Fruit fly (Drosophila melanogaster): ENCODE measurements around the gene sun.

DNA sequence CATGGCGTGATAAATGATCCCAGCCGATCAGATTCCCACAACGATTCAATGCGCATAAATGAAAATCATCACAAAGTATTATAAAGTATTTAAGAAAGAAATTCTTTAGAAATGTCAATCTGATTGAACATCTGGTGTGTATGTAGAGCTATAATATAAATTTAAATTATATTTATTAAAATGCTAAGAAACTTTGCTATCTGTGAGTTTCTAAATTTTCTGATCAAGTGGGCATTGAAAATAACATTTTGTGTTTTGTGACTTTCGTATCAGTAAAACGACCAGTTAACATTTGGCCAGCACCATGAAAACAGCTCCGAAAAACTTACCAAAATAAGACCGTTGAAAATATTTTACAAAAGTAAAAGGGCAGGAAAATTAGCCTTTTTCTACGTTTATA is 11.5 kb downstream of the sun start, which contains the start of gene CG8565:
- no peak for TF ChIP-seq ovo (GFP tag; optimal IDR thresholded peaks at IDR 0.05)
- no peak for TF ChIP-seq kay (GFP tag; ENCODE audit: borderline replicate concordance)
- no peak for TF ChIP-seq CG14711 (tag; optimal IDR thresholded peaks at IDR 0.05)
- no peak for TF ChIP-seq toe (GFP tag; optimal IDR thresholded peaks at IDR 0.05)
- TF ChIP-seq CG7101 (tag; optimal IDR thresholded peaks at IDR 0.05): no peak

Data from whole organism, adult.